Fruit fly (Drosophila melanogaster) whole organism, embryonic: Measurements from ENCODE around the gene CG5445.

ENCODE experiments used
- Antp ChIP-seq: fragments of 200-800 bp; sonication (Bioruptor generic); optimal IDR thresholded peaks from 3 replicates; lab custom pipeline; 2016; ENCODE audit warnings: missing biosample characterization, missing genetic modification characterization
- B-H1 ChIP-seq: fragments of 200-800 bp; sonication (Bioruptor generic); IDR thresholded peaks from 3 replicates; pipeline ENCODE4 v1.3.6; 2022; ENCODE audit warnings: missing biosample characterization, missing genetic modification characterization
- CG10431 ChIP-seq: fragments of 200-800 bp; sonication (Bioruptor generic); optimal IDR thresholded peaks from 3 replicates; lab custom pipeline; 2018; ENCODE audit warnings: missing biosample characterization, mild to moderate bottlenecking, missing genetic modification characterization
- CG10654 ChIP-seq: fragments of 200-800 bp; sonication (Bioruptor generic); optimal IDR thresholded peaks from 2 replicates; lab custom pipeline; 2016; ENCODE audit warnings: missing biosample characterization, missing genetic modification characterization
- CG10959 ChIP-seq: fragments of 200-800 bp; sonication (Bioruptor generic); IDR thresholded peaks from 2 replicates; pipeline ENCODE4 v1.3.6; 2022; ENCODE audit warnings: missing biosample characterization, missing genetic modification characterization
- CG1233 ChIP-seq: fragments of 200-800 bp; sonication (Bioruptor generic); optimal IDR thresholded peaks from 4 replicates; lab custom pipeline; 2018; ENCODE audit warnings: missing biosample characterization, mild to moderate bottlenecking, missing genetic modification characterization
- CG14050 ChIP-seq: fragments of 200-800 bp; sonication (Bioruptor generic); IDR thresholded peaks from 3 replicates; pipeline ENCODE4 v1.3.6; 2022; ENCODE audit warnings: missing biosample characterization, missing genetic modification characterization
- CG14965 ChIP-seq: fragments of 200-800 bp; sonication (Bioruptor generic); optimal IDR thresholded peaks from 2 replicates; lab custom pipeline; 2016; ENCODE audit warnings: missing biosample characterization, missing genetic modification characterization, borderline replicate concordance
- CG1602 ChIP-seq: fragments of 200-800 bp; sonication (Bioruptor generic); optimal IDR thresholded peaks from 3 replicates; lab custom pipeline; 2016; ENCODE audit warnings: missing biosample characterization, missing genetic modification characterization
- CG1647 ChIP-seq: fragments of 200-800 bp; sonication (Bioruptor generic); optimal IDR thresholded peaks from 3 replicates; lab custom pipeline; 2016; ENCODE audit warnings: missing biosample characterization, missing genetic modification characterization
- CG17802 ChIP-seq: fragments of 200-800 bp; sonication (Bioruptor generic); optimal IDR thresholded peaks from 2 replicates; lab custom pipeline; 2018; ENCODE audit warnings: missing biosample characterization, mild to moderate bottlenecking, missing genetic modification characterization, moderate library complexity
- CG2129 ChIP-seq: fragments of 200-800 bp; sonication (Bioruptor generic); IDR thresholded peaks from 2 replicates; pipeline ENCODE4 v1.3.6; 2022; ENCODE audit warnings: missing biosample characterization, missing genetic modification characterization; ENCODE audit not compliant: partially characterized antibody
- CG2678 ChIP-seq: fragments of 200-800 bp; sonication (Bioruptor generic); optimal IDR thresholded peaks from 3 replicates; lab custom pipeline; 2019; ENCODE audit warnings: missing biosample characterization, mild to moderate bottlenecking, missing genetic modification characterization, moderate library complexity
- CG2875 ChIP-seq: fragments of 200-800 bp; sonication (Bioruptor generic); optimal IDR thresholded peaks from 2 replicates; lab custom pipeline; 2017; ENCODE audit warnings: missing biosample characterization, mild to moderate bottlenecking, missing genetic modification characterization, missing genetic modification reagents
- CG3726 ChIP-seq: fragments of 200-800 bp; sonication (Bioruptor generic); IDR thresholded peaks from 3 replicates; pipeline ENCODE4, ENCODE4 v1.3.6; 2022; ENCODE audit warnings: missing biosample characterization, missing genetic modification characterization
- CG4424 ChIP-seq: fragments of 200-800 bp; sonication (Bioruptor generic); optimal IDR thresholded peaks from 3 replicates; lab custom pipeline; 2016; ENCODE audit warnings: missing biosample characterization, missing genetic modification characterization
- CG4730 ChIP-seq: fragments of 200-800 bp; sonication (Bioruptor generic); IDR thresholded peaks from 2 replicates; pipeline ENCODE4 v1.3.6; 2022; ENCODE audit warnings: missing biosample characterization, missing genetic modification characterization
- CG4854 ChIP-seq: fragments of 200-800 bp; sonication (Bioruptor generic); optimal IDR thresholded peaks from 2 replicates; lab custom pipeline; 2016; ENCODE audit warnings: missing biosample characterization, missing genetic modification characterization, inconsistent platforms
- CG5180 ChIP-seq: fragments of 200-800 bp; sonication (Bioruptor generic); optimal IDR thresholded peaks from 3 replicates; lab custom pipeline; 2017; ENCODE audit warnings: missing biosample characterization, missing genetic modification characterization, mild to moderate bottlenecking, moderate library complexity, missing genetic modification reagents
- CG6175 ChIP-seq: fragments of 200-800 bp; sonication (Bioruptor generic); IDR thresholded peaks from 3 replicates; pipeline ENCODE4 v1.3.6; 2022; ENCODE audit warnings: missing biosample characterization, missing genetic modification characterization
- CG6654 ChIP-seq: fragments of 200-800 bp; sonication (Bioruptor generic); optimal IDR thresholded peaks from 2 replicates; lab custom pipeline; 2017; ENCODE audit warnings: missing biosample characterization, mild to moderate bottlenecking, missing genetic modification characterization
- CG7372 ChIP-seq: fragments of 200-800 bp; sonication (Bioruptor generic); IDR thresholded peaks from 2 replicates; pipeline ENCODE4 v1.3.6; 2022; ENCODE audit warnings: missing biosample characterization, missing genetic modification characterization
- Doc2 ChIP-seq: fragments of 200-800 bp; sonication (Bioruptor generic); IDR thresholded peaks from 2 replicates; pipeline ENCODE4 v1.3.6; 2022; ENCODE audit warnings: missing biosample characterization, missing genetic modification characterization
- Drgx ChIP-seq: fragments of 200-800 bp; sonication (Bioruptor generic); IDR thresholded peaks from 2 replicates; pipeline ENCODE4 v1.3.6; 2022; ENCODE audit warnings: missing biosample characterization, missing genetic modification characterization
- Ets97D ChIP-seq: fragments of 200-800 bp; sonication (Bioruptor generic); optimal IDR thresholded peaks from 3 replicates; lab custom pipeline; 2016; ENCODE audit warnings: missing biosample characterization, missing genetic modification characterization
- Hand ChIP-seq: fragments of 200-800 bp; sonication (Bioruptor generic); optimal IDR thresholded peaks from 2 replicates; lab custom pipeline; 2017; ENCODE audit warnings: mild to moderate bottlenecking, missing biosample characterization, missing genetic modification reagents, missing genetic modification characterization
- Hr78 ChIP-seq, 2 experiments: fragments of 200-800 bp in 1 of 2; fragments of >200 bp in 1 of 2; sonication (Bioruptor generic) in 1 of 2; optimal IDR thresholded peaks; 2 replicates each; lab custom pipeline; 2017 to 2019; ENCODE audit warnings: missing biosample characterization in 2 of 2, missing genetic modification characterization in 2 of 2, mild to moderate bottlenecking in 1 of 2, moderate library complexity in 1 of 2
- Med ChIP-seq: fragments of 200-800 bp; sonication (Bioruptor generic); peaks from one replicate; lab custom pipeline; 2016; ENCODE audit warnings: missing biosample characterization, missing genetic modification characterization, mild to moderate bottlenecking, inconsistent platforms, moderate library complexity
- Nf-YC ChIP-seq: fragments of 200-800 bp; optimal IDR thresholded peaks from 3 replicates; lab custom pipeline; 2019; ENCODE audit warnings: missing biosample characterization, mild to moderate bottlenecking, missing genetic modification characterization, moderate library complexity
- Opbp ChIP-seq: fragments of 200-800 bp; sonication (Bioruptor generic); IDR thresholded peaks from 3 replicates; pipeline ENCODE4 v1.3.6; 2022; ENCODE audit warnings: missing biosample characterization, missing genetic modification characterization; ENCODE audit not compliant: partially characterized antibody
- Sin3A ChIP-seq: fragments of >200 bp; optimal IDR thresholded peaks from 2 replicates; lab custom pipeline; 2018
- Sry-δ ChIP-seq: fragments of 200-800 bp; sonication (Bioruptor generic); optimal IDR thresholded peaks from 2 replicates; lab custom pipeline; 2016; ENCODE audit warnings: missing biosample characterization, missing genetic modification characterization
- Usf ChIP-seq: fragments of 200-800 bp; sonication (Bioruptor generic); optimal IDR thresholded peaks from 2 replicates; lab custom pipeline; 2017; ENCODE audit warnings: missing genotype, missing biosample characterization, missing genetic modification characterization
- Xbp1 ChIP-seq: fragments of 200-800 bp; sonication (Bioruptor generic); optimal IDR thresholded peaks from 3 replicates; lab custom pipeline; 2016; ENCODE audit warnings: missing biosample characterization, mild to moderate bottlenecking, missing genetic modification characterization
- YL-1 ChIP-seq: fragments of 200-800 bp; sonication (Bioruptor generic); optimal IDR thresholded peaks from 3 replicates; lab custom pipeline; 2017; ENCODE audit warnings: missing biosample characterization, mild to moderate bottlenecking, missing genetic modification characterization
- ab ChIP-seq: fragments of 200-800 bp; sonication (Bioruptor generic); optimal IDR thresholded peaks from 2 replicates; lab custom pipeline; 2016; ENCODE audit warnings: missing biosample characterization, missing genetic modification characterization
- bsh ChIP-seq, 2 experiments: fragments of 200-800 bp; sonication (Bioruptor generic); optimal IDR thresholded peaks; 2 replicates each; lab custom pipeline; 2017 to 2018; ENCODE audit warnings: mild to moderate bottlenecking in 2 of 2, missing biosample characterization in 2 of 2, missing genetic modification characterization in 2 of 2, moderate library complexity in 1 of 2
- btn ChIP-seq: fragments of 200-800 bp; sonication (Bioruptor generic); optimal IDR thresholded peaks from 2 replicates; lab custom pipeline; 2016; ENCODE audit warnings: missing biosample characterization, missing genetic modification characterization
- crol ChIP-seq: fragments of 200-800 bp; sonication (Bioruptor generic); IDR thresholded peaks from 2 replicates; pipeline ENCODE4 v1.3.6; 2022; ENCODE audit warnings: missing biosample characterization, missing genetic modification characterization
- dmrt99B ChIP-seq: fragments of 200-800 bp; sonication (Bioruptor generic); optimal IDR thresholded peaks from 2 replicates; lab custom pipeline; 2018; ENCODE audit warnings: missing biosample characterization, mild to moderate bottlenecking, missing genetic modification characterization, moderate library complexity
- fd96Cb ChIP-seq: fragments of 200-800 bp; sonication (Bioruptor generic); optimal IDR thresholded peaks from 2 replicates; lab custom pipeline; 2018; ENCODE audit warnings: missing biosample characterization, mild to moderate bottlenecking, missing genetic modification characterization, moderate library complexity
- gfzf ChIP-seq: fragments of 200-800 bp; sonication (Bioruptor generic); optimal IDR thresholded peaks from 2 replicates; lab custom pipeline; 2016; ENCODE audit warnings: missing biosample characterization, mild to moderate bottlenecking, missing genetic modification characterization, moderate library complexity
- gsb-n ChIP-seq: fragments of 200-800 bp; sonication (Bioruptor generic); optimal IDR thresholded peaks from 3 replicates; lab custom pipeline; 2018; ENCODE audit warnings: missing biosample characterization, mild to moderate bottlenecking, missing genetic modification characterization
- hth ChIP-seq: fragments of >200 bp; optimal IDR thresholded peaks from 2 replicates; lab custom pipeline; 2017; ENCODE audit warnings: inconsistent platforms
- ind ChIP-seq: fragments of 200-800 bp; sonication (Bioruptor generic); optimal IDR thresholded peaks from 3 replicates; lab custom pipeline; 2016; ENCODE audit warnings: missing biosample characterization, missing genetic modification characterization
- insv ChIP-seq, 2 experiments: fragments of 200-800 bp; sonication (Bioruptor generic); optimal IDR thresholded peaks; 3 replicates each; lab custom pipeline; 2016 to 2018; ENCODE audit warnings: missing biosample characterization in 2 of 2, missing genetic modification characterization in 2 of 2
- odd ChIP-seq: fragments of 200-800 bp; sonication (Bioruptor generic); optimal IDR thresholded peaks from 2 replicates; lab custom pipeline; 2017; ENCODE audit warnings: missing biosample characterization, mild to moderate bottlenecking, missing genetic modification characterization
- pfk ChIP-seq: fragments of 200-800 bp; sonication (Bioruptor generic); optimal IDR thresholded peaks from 2 replicates; lab custom pipeline; 2018; ENCODE audit warnings: missing biosample characterization, mild to moderate bottlenecking, missing genetic modification characterization, moderate library complexity
- slou ChIP-seq: fragments of 200-800 bp; sonication (Bioruptor generic); optimal IDR thresholded peaks from 3 replicates; lab custom pipeline; 2016; ENCODE audit warnings: missing biosample characterization, missing genetic modification characterization
- unc-4 ChIP-seq: fragments of 200-800 bp; sonication (Bioruptor generic); IDR thresholded peaks from 2 replicates; pipeline ENCODE4 v1.3.6; 2022; ENCODE audit warnings: missing biosample characterization, missing genetic modification characterization; ENCODE audit not compliant: partially characterized antibody
- zen2 ChIP-seq: fragments of 200-800 bp; sonication (Bioruptor generic); IDR thresholded peaks from 3 replicates; pipeline ENCODE4 v1.3.6; 2022; ENCODE audit warnings: missing biosample characterization, missing genetic modification characterization; ENCODE audit not compliant: partially characterized antibody

CG5445 gene

dm6 chrX:17305544-17305943, 23.2 kb downstream of the CG5445 start (continued):
- TF ChIP-seq Doc2 (no peak), Opbp (peak; percentile 61; the same call in 2 of the 3 replicates), CG10959 (GFP tag; lab: Robert Waterston, UW) (no peak), CG17802 (tag; lab: Kevin White, UChicago) (no peak), CG1233 (GFP tag; lab: Kevin White, UChicago) (no peak), CG2875 (no peak), CG14965 (GFP tag; lab: Kevin White, UChicago) (no peak), odd (GFP tag; lab: Kevin White, UChicago) (no peak), CG1602 (GFP tag; lab: Kevin White, UChicago) (no peak), Drgx (GFP tag; lab: Robert Waterston, UW) (no peak), B-H1 (GFP tag; lab: Robert Waterston, UW) (no peak), Sin3A (lab: Kevin White, UChicago) (no peak), CG6654 (GFP tag; lab: Kevin White, UChicago) (no peak), CG6175 (GFP tag; lab: Robert Waterston, UW) (no peak), crol (GFP tag; lab: Robert Waterston, UW) (no peak), hth (no peak), Usf (GFP tag; lab: Kevin White, UChicago) (no peak), Med (GFP tag; lab: Kevin White, UChicago) (peak; percentile 67), CG2129 (GFP tag; lab: Robert Waterston, UW) (no peak), gfzf (GFP tag; lab: Kevin White, UChicago) (peak; percentile 23), CG4424 (GFP tag; lab: Kevin White, UChicago) (no peak), pfk (GFP tag; lab: Kevin White, UChicago) (no peak), Antp (GFP tag; lab: Kevin White, UChicago) (no peak), CG4730 (no peak), CG3726 (GFP tag; lab: Robert Waterston, UW) (no peak), zen2 (GFP tag; lab: Robert Waterston, UW) (peak; percentile 68), ab (no peak), slou (GFP tag; lab: Kevin White, UChicago) (no peak), CG2678 (tag; lab: Kevin White, UChicago) (no peak), btn (no peak), Xbp1 (GFP tag; lab: Kevin White, UChicago) (no peak), Nf-YC (tag; lab: Kevin White, UChicago) (peak; percentile 6), CG7372 (GFP tag; lab: Robert Waterston, UW) (no peak), YL-1 (GFP tag; lab: Kevin White, UChicago) (peak; percentile 34), CG5180 (GFP tag; lab: Kevin White, UChicago) (no peak), fd96Cb (tag; lab: Kevin White, UChicago) (no peak), Hand (GFP tag; lab: Kevin White, UChicago) (no peak), CG4854 (no peak), unc-4 (GFP tag; lab: Robert Waterston, UW) (peak; percentile 57), bsh (GFP tag; optimal IDR thresholded peaks at IDR 0.05; lab: Kevin White, UChicago) (no peak), dmrt99B (no peak), insv (GFP tag; optimal IDR thresholded peaks at IDR 0.05; lab: Kevin White, UChicago) (peak in 1 of 2 experiments; percentile 70), CG1647 (no peak), Sry-δ (peak; percentile 44), Ets97D (peak; percentile 89), Hr78 (GFP tag; optimal IDR thresholded peaks at IDR 0.05; lab: Kevin White, UChicago) (no peak), gsb-n (tag; lab: Kevin White, UChicago) (no peak), CG10431 (GFP tag; lab: Kevin White, UChicago) (no peak), ind (GFP tag; lab: Kevin White, UChicago) (no peak), CG10654 (GFP tag; lab: Kevin White, UChicago) (no peak), CG14050 (GFP tag; lab: Robert Waterston, UW) (no peak)
